Worm (Caenorhabditis elegans) whole organism, L3 larva: ENCODE data around the gene agt-1.

Source experiments
- R02D3.7 ChIP-seq: fragments of 150-350 bp; optimal IDR thresholded peaks from 2 replicates; lab custom pipeline; 2014; ENCODE audit warnings: missing biosample characterization, missing genetic modification characterization
- ZK546.5 ChIP-seq: sonication (generic microtip); optimal IDR thresholded peaks from 2 replicates; lab custom pipeline; 2017; ENCODE audit warnings: missing biosample characterization, missing genetic modification characterization
- ama-1 ChIP-seq: fragments of 150-350 bp; optimal IDR thresholded peaks from 2 replicates; lab custom pipeline; 2018
- ceh-82 ChIP-seq: fragments of 150-350 bp; optimal IDR thresholded peaks from 2 replicates; lab custom pipeline; 2014; ENCODE audit warnings: missing biosample characterization, missing genetic modification characterization
- ceh-9 ChIP-seq: sonication (generic microtip); optimal IDR thresholded peaks from 2 replicates; lab custom pipeline; 2018; ENCODE audit warnings: missing biosample characterization, missing genetic modification characterization
- daf-12 ChIP-seq: fragments of 150-350 bp; optimal IDR thresholded peaks from 2 replicates; lab custom pipeline; 2014; ENCODE audit warnings: missing biosample characterization, missing genetic modification reagents, missing genetic modification characterization
- egl-27 ChIP-seq: sonication (generic microtip); optimal IDR thresholded peaks from 4 replicates; lab custom pipeline; 2017; ENCODE audit warnings: missing biosample characterization, missing genetic modification reagents, missing genetic modification characterization
- egl-5 ChIP-seq: fragments of 150-350 bp; optimal IDR thresholded peaks from 2 replicates; lab custom pipeline; 2017; ENCODE audit warnings: missing biosample characterization, missing genetic modification reagents, missing genetic modification characterization, inconsistent platforms
- elt-1 ChIP-seq: fragments of 150-350 bp; optimal IDR thresholded peaks from 2 replicates; lab custom pipeline; 2014; ENCODE audit warnings: missing biosample characterization, missing genetic modification characterization
- elt-2 ChIP-seq: sonication (generic microtip); optimal IDR thresholded peaks from 2 replicates; lab custom pipeline; 2016; ENCODE audit warnings: missing genetic modification reagents, mild to moderate bottlenecking, missing genetic modification characterization, missing compliant biosample characterization
- elt-3 ChIP-seq, 3 experiments: fragments of 150-350 bp in 1 of 3; sonication (generic microtip) in 2 of 3; optimal IDR thresholded peaks; 2 replicates in 2 of 3; 4 replicates in 1 of 3; lab custom pipeline; 2014 to 2017; ENCODE audit warnings: missing biosample characterization in 3 of 3, missing genetic modification characterization in 3 of 3
- eor-1 ChIP-seq, 2 experiments: fragments of 150-350 bp; optimal IDR thresholded peaks; 2 replicates each; lab custom pipeline; 2014 to 2018; ENCODE audit warnings: missing biosample characterization in 2 of 2, missing genetic modification characterization in 2 of 2
- fkh-2 ChIP-seq: fragments of 150-350 bp; optimal IDR thresholded peaks from 2 replicates; lab custom pipeline; 2014; ENCODE audit warnings: missing biosample characterization, missing genetic modification reagents, missing genetic modification characterization
- fos-1 ChIP-seq: fragments of 150-350 bp; optimal IDR thresholded peaks from 2 replicates; lab custom pipeline; 2014; ENCODE audit warnings: missing biosample characterization, missing genetic modification characterization
- hmg-11 ChIP-seq: sonication (generic microtip); optimal IDR thresholded peaks from 2 replicates; lab custom pipeline; 2016; ENCODE audit warnings: missing genetic modification characterization, missing compliant biosample characterization
- jun-1 ChIP-seq: fragments of 150-350 bp; optimal IDR thresholded peaks from 2 replicates; lab custom pipeline; 2014; ENCODE audit warnings: missing biosample characterization, missing genetic modification reagents, missing genetic modification characterization
- lin-39 ChIP-seq: fragments of 150-350 bp; optimal IDR thresholded peaks from 2 replicates; lab custom pipeline; 2018; ENCODE audit warnings: missing biosample characterization, missing genetic modification reagents, missing genetic modification characterization
- lsy-12 ChIP-seq: sonication (generic microtip); optimal IDR thresholded peaks from 2 replicates; lab custom pipeline; 2016; ENCODE audit warnings: mild to moderate bottlenecking, missing genetic modification characterization, missing compliant biosample characterization
- mdl-1 ChIP-seq: fragments of 150-350 bp; optimal IDR thresholded peaks from 2 replicates; lab custom pipeline; 2014; ENCODE audit warnings: missing biosample characterization, missing genetic modification characterization
- nfya-1 ChIP-seq: sonication (generic microtip); optimal IDR thresholded peaks from 2 replicates; lab custom pipeline; 2017; ENCODE audit warnings: missing genetic modification characterization, mild to moderate bottlenecking, missing compliant biosample characterization, antibody characterized with exemption, moderate library complexity; ENCODE audit not compliant: insufficient read depth
- nhr-23 ChIP-seq: fragments of 150-350 bp; optimal IDR thresholded peaks from 2 replicates; lab custom pipeline; 2014; ENCODE audit warnings: missing biosample characterization, missing genetic modification reagents, missing genetic modification characterization
- nhr-25 ChIP-seq: sonication (generic microtip); optimal IDR thresholded peaks from 2 replicates; lab custom pipeline; 2017; ENCODE audit warnings: missing biosample characterization, missing genetic modification characterization
- nhr-28 ChIP-seq: fragments of 150-350 bp; optimal IDR thresholded peaks from 2 replicates; lab custom pipeline; 2014; ENCODE audit warnings: missing biosample characterization, missing genetic modification characterization
- nhr-43 ChIP-seq: sonication (generic microtip); optimal IDR thresholded peaks from 2 replicates; lab custom pipeline; 2016; ENCODE audit warnings: mild to moderate bottlenecking, missing genetic modification characterization, missing compliant biosample characterization; ENCODE audit not compliant: poor library complexity, severe bottlenecking
- nhr-67 ChIP-seq: fragments of 150-350 bp; optimal IDR thresholded peaks from 2 replicates; lab custom pipeline; 2014; ENCODE audit warnings: missing biosample characterization, missing genetic modification characterization
- nhr-76 ChIP-seq: fragments of 150-350 bp; sonication (generic microtip); optimal IDR thresholded peaks from 5 replicates; lab custom pipeline; 2014; ENCODE audit warnings: missing biosample characterization, missing genetic modification characterization
- nhr-77 ChIP-seq: fragments of 150-350 bp; optimal IDR thresholded peaks from 2 replicates; lab custom pipeline; 2014; ENCODE audit warnings: missing biosample characterization, missing genetic modification characterization
- pqm-1 ChIP-seq: fragments of 150-350 bp; optimal IDR thresholded peaks from 2 replicates; lab custom pipeline; 2017; ENCODE audit warnings: missing biosample characterization, missing genetic modification characterization, inconsistent platforms
- sea-2 ChIP-seq: fragments of 150-350 bp; sonication (generic microtip); optimal IDR thresholded peaks from 4 replicates; lab custom pipeline; 2014; ENCODE audit warnings: missing biosample characterization, missing genetic modification reagents, missing genetic modification characterization
- skn-1 ChIP-seq: fragments of 150-350 bp; optimal IDR thresholded peaks from 2 replicates; lab custom pipeline; 2014; ENCODE audit warnings: missing biosample characterization, missing genetic modification characterization
- tbx-2 ChIP-seq: sonication (generic microtip); optimal IDR thresholded peaks from 2 replicates; lab custom pipeline; 2016; ENCODE audit warnings: mild to moderate bottlenecking, missing genetic modification characterization, missing compliant biosample characterization
- unc-39 ChIP-seq: sonication (generic microtip); optimal IDR thresholded peaks from 4 replicates; lab custom pipeline; 2017; ENCODE audit warnings: missing biosample characterization, missing genetic modification characterization
- zag-1 ChIP-seq: fragments of 150-350 bp; optimal IDR thresholded peaks from 2 replicates; lab custom pipeline; 2014; ENCODE audit warnings: missing biosample characterization, missing genetic modification characterization
- ztf-4 ChIP-seq: fragments of 150-350 bp; optimal IDR thresholded peaks from 2 replicates; lab custom pipeline; 2014; ENCODE audit warnings: missing biosample characterization, missing genetic modification characterization

The agt-1 gene

DNA sequence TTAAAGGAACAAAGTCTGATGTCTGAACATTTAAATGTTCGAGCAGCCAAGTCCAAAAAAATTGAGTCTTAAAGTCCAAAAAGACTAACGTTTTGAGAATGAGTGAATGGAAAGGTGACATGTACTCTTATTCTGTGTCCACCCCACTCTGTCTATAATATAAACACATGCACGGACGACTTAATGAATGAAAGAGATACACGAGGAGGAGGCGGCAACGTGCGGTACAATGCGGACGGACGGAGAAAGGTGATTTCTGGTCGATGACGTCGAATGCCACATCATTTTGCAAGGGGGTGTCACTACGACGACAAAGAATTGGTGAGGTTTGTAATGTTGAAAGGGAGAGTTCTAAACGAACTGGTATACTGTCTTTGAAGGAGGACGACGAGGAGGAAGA lies 25.5 kb upstream of the agt-1 start:
- no peak for TF ChIP-seq elt-2 (tag; lab: Kevin White, UChicago)
- peak; percentile 1 for TF ChIP-seq ama-1 (lab: Kevin White, UChicago)
- TF ChIP-seq hmg-11 (tag; lab: Kevin White, UChicago), result no peak
- no peak for TF ChIP-seq tbx-2 (tag; lab: Kevin White, UChicago)
- TF ChIP-seq zag-1 (tag; lab: Kevin White, UChicago), result no peak
- peak; percentile 44 for TF ChIP-seq nhr-25 (tag; lab: Kevin White, UChicago)
- TF ChIP-seq pqm-1 (tag; lab: Kevin White, UChicago), result peak; percentile 29
- TF ChIP-seq skn-1 (tag; lab: Kevin White, UChicago), result no peak
- no peak for TF ChIP-seq egl-27 (tag; lab: Kevin White, UChicago)
- no peak for TF ChIP-seq nhr-76 (tag; lab: Kevin White, UChicago)
- peak; percentile 7 for TF ChIP-seq nhr-23 (tag; lab: Kevin White, UChicago)
- peak; percentile 64 for TF ChIP-seq nhr-43

DNA sequence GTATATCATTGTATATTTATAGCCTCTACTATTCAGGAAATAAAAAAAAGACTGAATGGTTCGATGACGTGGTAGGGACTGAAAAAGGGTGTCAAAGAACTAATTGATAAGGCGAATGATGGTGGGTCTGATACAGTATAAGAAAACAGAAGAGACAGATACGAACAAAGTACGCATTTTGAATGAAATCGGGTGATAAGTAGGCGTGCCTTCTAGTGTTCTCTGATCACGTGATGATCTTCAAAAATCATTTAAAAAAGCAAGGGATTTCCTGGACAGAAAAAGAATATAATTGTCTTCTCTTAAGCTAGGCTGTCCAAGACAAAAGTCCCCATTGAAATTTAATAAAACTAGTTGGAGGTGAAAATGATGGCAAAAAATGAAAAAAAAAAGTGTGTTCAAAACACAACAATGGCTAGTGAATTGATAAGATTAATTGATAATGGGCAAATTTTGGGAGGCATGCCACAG lies 24.1 kb upstream of the agt-1 start:
- TF ChIP-seq fkh-2 (no peak), nhr-43 (peak; percentile 7), ZK546.5 (no peak), elt-2 (tag; lab: Kevin White, UChicago) (peak; percentile 90), fos-1 (tag; lab: Kevin White, UChicago) (no peak), nhr-28 (tag; lab: Kevin White, UChicago) (peak; percentile 17), lsy-12 (peak; percentile 47), nhr-25 (tag; lab: Kevin White, UChicago) (peak; percentile 54), eor-1 (tag; optimal IDR thresholded peaks at IDR 0.05; lab: Kevin White, UChicago) (no peak), ceh-9 (tag; lab: Kevin White, UChicago) (no peak), sea-2 (GFP tag; lab: Kevin White, UChicago) (no peak), skn-1 (tag; lab: Kevin White, UChicago) (peak; percentile 61), mdl-1 (no peak), nhr-76 (tag; lab: Kevin White, UChicago) (no peak), nhr-77 (tag; lab: Kevin White, UChicago) (peak; percentile 7), R02D3.7 (tag; lab: Kevin White, UChicago) (no peak), pqm-1 (tag; lab: Kevin White, UChicago) (peak; percentile 92), lin-39 (tag; lab: Kevin White, UChicago) (no peak), ztf-4 (tag; lab: Kevin White, UChicago) (peak; percentile 7), unc-39 (tag; lab: Kevin White, UChicago) (no peak), elt-1 (no peak), egl-27 (tag; lab: Kevin White, UChicago) (no peak), jun-1 (peak; percentile 26), daf-12 (no peak), nfya-1 (tag; lab: Kevin White, UChicago) (peak; percentile 9), elt-3 (tag; optimal IDR thresholded peaks at IDR 0.05; lab: Kevin White, UChicago) (peak in 1 of 3 experiments; percentile 7), nhr-23 (tag; lab: Kevin White, UChicago) (peak; percentile 87), tbx-2 (tag; lab: Kevin White, UChicago) (no peak), egl-5 (tag; lab: Kevin White, UChicago) (no peak)

DNA sequence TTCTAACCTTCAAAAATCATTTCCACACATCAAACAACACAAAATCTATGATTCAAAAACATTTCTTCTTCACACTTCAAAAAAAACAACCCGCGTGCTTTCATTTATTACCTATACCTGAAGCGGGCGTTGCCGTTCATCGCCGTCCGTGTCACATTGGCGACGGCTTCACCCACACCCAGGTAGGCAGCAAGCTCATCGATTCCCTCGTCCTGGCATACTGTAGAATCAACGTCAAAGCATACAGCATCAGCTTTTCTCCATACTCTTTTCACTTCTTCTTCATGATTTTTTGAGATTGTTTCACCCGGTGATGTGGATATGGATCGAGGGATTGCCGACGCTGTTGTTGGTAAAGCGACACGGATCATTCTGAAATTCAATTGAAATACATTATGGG lies 23.0 kb upstream of the agt-1 start:
- peak; percentile 10 for TF ChIP-seq nhr-43
- no peak for TF ChIP-seq nhr-67 (tag; lab: Kevin White, UChicago)
- TF ChIP-seq ama-1 (lab: Kevin White, UChicago), result peak; percentile 72

DNA sequence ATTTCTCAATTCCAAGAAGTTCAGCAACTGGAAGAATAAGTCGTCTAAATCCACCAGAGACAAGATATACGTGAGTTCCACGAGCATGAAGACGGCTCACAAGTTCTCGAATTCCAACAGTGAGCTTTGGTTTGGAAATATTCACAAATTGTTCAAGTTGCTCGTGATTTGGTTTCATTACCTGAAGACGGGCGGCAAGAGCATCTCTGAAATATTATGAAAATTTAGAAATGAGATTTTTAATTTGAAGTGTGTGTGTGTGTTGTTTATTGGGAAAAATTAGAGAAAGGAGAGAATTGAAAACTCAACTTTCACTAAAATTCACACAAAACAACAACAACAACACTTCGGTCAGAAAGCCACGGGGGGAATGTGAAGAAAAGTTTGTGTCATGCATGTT lies 21.6 kb upstream of the agt-1 start:
- TF ChIP-seq hmg-11 (tag; lab: Kevin White, UChicago), result no peak
- no peak for TF ChIP-seq R02D3.7 (tag; lab: Kevin White, UChicago)
- no peak for TF ChIP-seq nhr-67 (tag; lab: Kevin White, UChicago)
- TF ChIP-seq eor-1 (tag; optimal IDR thresholded peaks at IDR 0.05; lab: Kevin White, UChicago), result no peak

DNA sequence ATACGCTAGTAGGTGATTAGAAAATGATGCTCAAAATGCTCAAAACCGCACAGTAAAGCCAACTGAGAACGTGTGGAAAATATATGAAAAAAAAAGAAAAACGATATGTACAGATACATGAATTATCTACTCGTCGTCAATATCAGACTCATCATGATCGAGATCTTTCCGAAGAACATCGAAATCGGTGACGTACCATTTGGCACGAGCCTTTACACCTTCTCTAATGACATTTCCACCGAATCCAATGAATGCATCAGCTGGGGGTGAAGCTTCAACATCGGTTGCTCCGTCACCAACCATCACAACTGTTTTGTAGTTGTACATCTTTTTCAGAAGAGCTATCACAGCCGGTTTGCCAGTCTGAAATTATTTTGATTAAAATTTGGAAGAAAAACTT lies 20.0 kb upstream of the agt-1 start:
- TF ChIP-seq ceh-82 (tag; lab: Kevin White, UChicago), result no peak
- TF ChIP-seq nhr-43, result peak; percentile 36
